Fruit fly (Drosophila melanogaster): Measurements from ENCODE around the gene CG14259.

CG14259 gene

DNA sequence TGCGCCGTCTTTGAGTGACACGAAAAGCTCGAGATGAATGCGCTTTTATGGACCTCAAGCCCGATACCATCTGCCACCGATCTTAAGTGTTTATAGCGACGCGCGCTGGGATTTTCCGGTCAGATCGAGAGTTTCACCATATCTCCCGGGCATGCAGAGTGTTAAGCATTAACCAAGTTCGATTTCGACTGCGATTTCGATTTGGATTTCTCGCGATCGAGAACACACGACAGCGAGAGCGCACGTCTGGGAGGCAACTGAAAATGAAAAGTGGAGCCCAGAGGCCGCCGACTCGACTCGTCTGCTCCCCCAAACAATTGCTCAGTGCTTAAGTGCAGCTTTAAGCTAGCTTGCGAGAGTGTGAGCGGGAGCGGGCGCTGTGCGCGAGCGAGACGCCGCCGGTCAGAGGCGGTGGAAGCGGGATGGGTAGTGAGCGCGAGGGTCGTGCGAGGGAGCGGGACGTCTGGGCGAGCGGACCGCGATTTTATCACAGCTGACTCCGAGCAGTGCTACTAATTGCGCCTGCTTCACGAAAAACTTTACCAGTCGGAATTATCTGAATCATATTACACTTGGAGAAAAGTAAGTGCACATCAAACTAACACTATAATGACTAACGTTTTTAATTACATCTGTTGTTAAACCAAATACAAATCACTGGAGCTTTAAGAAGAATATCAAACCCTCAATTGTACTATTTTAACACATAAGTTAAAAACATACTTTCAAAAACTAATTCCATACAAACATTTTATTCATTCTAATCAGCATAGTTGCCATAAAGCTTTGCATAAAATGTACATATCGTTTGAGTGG lies 24.3 kb upstream of the CG14259 start, which contains the start of gene spz (continued):
- no peak for TF ChIP-seq GATAe (GFP tag; conservative IDR thresholded peaks at IDR 0.05)
- TF ChIP-seq Elba2 (GFP tag; optimal IDR thresholded peaks at IDR 0.05), result no peak
- no peak for TF ChIP-seq YL-1 (GFP tag; optimal IDR thresholded peaks at IDR 0.05)
- no peak for TF ChIP-seq CG12659 (GFP tag; optimal IDR thresholded peaks at IDR 0.05)
- no peak for TF ChIP-seq kah (GFP tag; optimal IDR thresholded peaks at IDR 0.05)
- no peak for TF ChIP-seq CG13775 (GFP tag; optimal IDR thresholded peaks at IDR 0.05)
- TF ChIP-seq ssp (GFP tag; IDR thresholded peaks at IDR 0.05), result no peak
- TF ChIP-seq Taf1 (GFP tag; IDR thresholded peaks at IDR 0.05), result no peak
- TF ChIP-seq slbo (GFP tag; IDR thresholded peaks at IDR 0.05), result 0 out of 2 replicates have a peak, but pooled peaks have one; percentile 4
- TF ChIP-seq CG8359 (GFP tag; optimal IDR thresholded peaks at IDR 0.05; ENCODE audit: borderline replicate concordance), result no peak
- TF ChIP-seq ash1 (GFP tag; optimal IDR thresholded peaks at IDR 0.05), result no peak
- no peak for TF ChIP-seq CG7786 (GFP tag; optimal IDR thresholded peaks at IDR 0.05)
- 0 out of 2 replicates have a peak, but pooled peaks have one; percentile 35 for TF ChIP-seq CG9932 (GFP tag; IDR thresholded peaks at IDR 0.05)
- TF ChIP-seq CG13424 (tag; optimal IDR thresholded peaks at IDR 0.05), result peak; percentile 4
- no peak for TF ChIP-seq Ada2b (GFP tag; IDR thresholded peaks at IDR 0.05)
- TF ChIP-seq row (GFP tag; IDR thresholded peaks at IDR 0.05), result peak; percentile 46; the same call in 1 of the 3 replicates
- TF ChIP-seq slp2 (GFP tag; optimal IDR thresholded peaks at IDR 0.05), result no peak
- no peak for TF ChIP-seq Spps (tag; optimal IDR thresholded peaks at IDR 0.05)
- no peak for TF ChIP-seq Nf-YB (GFP tag; optimal IDR thresholded peaks at IDR 0.05)
- TF ChIP-seq stwl (tag; optimal IDR thresholded peaks at IDR 0.05), result no peak
- TF ChIP-seq az2 (GFP tag; optimal IDR thresholded peaks at IDR 0.05), result no peak
- TF ChIP-seq CG9215 (GFP tag; IDR thresholded peaks at IDR 0.05), result no peak
- TF ChIP-seq CG15073 (GFP tag; optimal IDR thresholded peaks at IDR 0.05), result no peak
- peak; percentile 4 for TF ChIP-seq NfI (GFP tag; optimal IDR thresholded peaks at IDR 0.05)
- no peak for TF ChIP-seq CG12236 (GFP tag; optimal IDR thresholded peaks at IDR 0.05)
- TF ChIP-seq CG14965 (GFP tag; optimal IDR thresholded peaks at IDR 0.05; ENCODE audit: borderline replicate concordance), result no peak
- TF ChIP-seq CG32772 (GFP tag; IDR thresholded peaks at IDR 0.05), result no peak
- no peak for TF ChIP-seq ci (GFP tag; IDR thresholded peaks at IDR 0.05)
- no peak for TF ChIP-seq Poxn (GFP tag; IDR thresholded peaks at IDR 0.05)
- TF ChIP-seq p53 (GFP tag; optimal IDR thresholded peaks at IDR 0.05), result no peak
- TF ChIP-seq CG17359 (tag; optimal IDR thresholded peaks at IDR 0.05), result peak; percentile 50
- TF ChIP-seq CG1647 (GFP tag; optimal IDR thresholded peaks at IDR 0.05), result no peak
- TF ChIP-seq CG18011 (GFP tag; optimal IDR thresholded peaks at IDR 0.05), result no peak
- TF ChIP-seq CrebB (tag; optimal IDR thresholded peaks at IDR 0.05), result no peak
- TF ChIP-seq CG10274 (GFP tag; optimal IDR thresholded peaks at IDR 0.05), result no peak
- TF ChIP-seq CG14860 (GFP tag; IDR thresholded peaks at IDR 0.05; ENCODE audit: partially characterized antibody), result 0 out of 3 replicates have a peak, but pooled peaks have one; percentile 41
- no peak for TF ChIP-seq Kr (GFP tag; optimal IDR thresholded peaks at IDR 0.05)
- TF ChIP-seq Hand (GFP tag; optimal IDR thresholded peaks at IDR 0.05), result no peak
- no peak for TF ChIP-seq Mes4 (GFP tag; optimal IDR thresholded peaks at IDR 0.05)
- peak; percentile 24 for TF ChIP-seq Hsf (GFP tag; optimal IDR thresholded peaks at IDR 0.05)
- TF ChIP-seq Gug (GFP tag; IDR thresholded peaks at IDR 0.05), result no peak
- no peak for TF ChIP-seq usp (GFP tag; optimal IDR thresholded peaks at IDR 0.05)
- peak; percentile 18 for TF ChIP-seq Six4 (GFP tag; optimal IDR thresholded peaks at IDR 0.05)
- TF ChIP-seq gem (tag; optimal IDR thresholded peaks at IDR 0.05), result peak; percentile 61
- TF ChIP-seq CG10979 (tag; optimal IDR thresholded peaks at IDR 0.05), result no peak
- TF ChIP-seq crol (GFP tag; IDR thresholded peaks at IDR 0.05), result peak; percentile 95
- no peak for TF ChIP-seq rib (GFP tag; IDR thresholded peaks at IDR 0.05)
- TF ChIP-seq CG14667 (GFP tag; IDR thresholded peaks at IDR 0.05), result no peak
- no peak for TF ChIP-seq HLH4C (GFP tag; IDR thresholded peaks at IDR 0.05; ENCODE audit: partially characterized antibody)
- TF ChIP-seq ap (GFP tag; IDR thresholded peaks at IDR 0.05), result no peak
